Worm (Caenorhabditis elegans): ENCODE data around the gene T05G5.4.

T05G5.4 gene

ce11 chrIII:9765465-9765900, 16.7 kb downstream of the T05G5.4 start:
- TF ChIP-seq sox-4 (tag; optimal IDR thresholded peaks at IDR 0.05), result peak; percentile 72
- peak; percentile 98 for TF ChIP-seq ref-2 (tag; optimal IDR thresholded peaks at IDR 0.05)
- peak; percentile 62 for TF ChIP-seq ets-4 (tag; optimal IDR thresholded peaks at IDR 0.05)
- no peak for TF ChIP-seq hlh-15 (tag; optimal IDR thresholded peaks at IDR 0.05)
- TF ChIP-seq fkh-10 (GFP tag; optimal IDR thresholded peaks at IDR 0.05), result no peak
- TF ChIP-seq elt-4 (tag; optimal IDR thresholded peaks at IDR 0.05), result no peak
- peak; percentile 70 for TF ChIP-seq unc-55 (GFP tag; optimal IDR thresholded peaks at IDR 0.05)
- peak; percentile 81 for TF ChIP-seq ztf-16 (tag; optimal IDR thresholded peaks at IDR 0.05)
- peak; percentile 45 for TF ChIP-seq sdc-2 (tag; optimal IDR thresholded peaks at IDR 0.05)
- TF ChIP-seq madf-2 (tag; optimal IDR thresholded peaks at IDR 0.05), result peak; percentile 76
- peak; percentile 82 for TF ChIP-seq unc-42 (tag; optimal IDR thresholded peaks at IDR 0.05)
- TF ChIP-seq C38D4.7 (GFP tag; optimal IDR thresholded peaks at IDR 0.05), result peak; percentile 66
- peak; percentile 79 for TF ChIP-seq pha-2 (tag; optimal IDR thresholded peaks at IDR 0.05)
- peak; percentile 79 for TF ChIP-seq dmd-4 (tag; optimal IDR thresholded peaks at IDR 0.05; ENCODE audit: borderline replicate concordance)
- TF ChIP-seq ceh-9 (tag; optimal IDR thresholded peaks at IDR 0.05), result no peak
- peak; percentile 77 for TF ChIP-seq pat-9 (tag; optimal IDR thresholded peaks at IDR 0.05)
- peak; percentile 92 for TF ChIP-seq pros-1 (tag; optimal IDR thresholded peaks at IDR 0.05)
- TF ChIP-seq nhr-232 (tag; optimal IDR thresholded peaks at IDR 0.05), result no peak
- TF ChIP-seq pag-3 (tag; optimal IDR thresholded peaks at IDR 0.05; ENCODE audit: borderline replicate concordance), result no peak
- TF ChIP-seq mec-3 (tag; optimal IDR thresholded peaks at IDR 0.05; ENCODE audit: borderline replicate concordance), result no peak
- peak; percentile 52 for TF ChIP-seq unc-86 (tag; optimal IDR thresholded peaks at IDR 0.05)
- peak; percentile 78 for TF ChIP-seq elt-2 (tag; optimal IDR thresholded peaks at IDR 0.05)
- TF ChIP-seq npax-4 (tag; optimal IDR thresholded peaks at IDR 0.05), result no peak
- peak; percentile 51 for TF ChIP-seq Y22D7AL.16 (tag; optimal IDR thresholded peaks at IDR 0.05)
- TF ChIP-seq K02D7.2 (tag; optimal IDR thresholded peaks at IDR 0.05), result peak; percentile 29
- peak; percentile 88 for TF ChIP-seq ceh-31 (tag; optimal IDR thresholded peaks at IDR 0.05)
- TF ChIP-seq hlh-6 (tag; optimal IDR thresholded peaks at IDR 0.05), result no peak
- TF ChIP-seq sox-2 (GFP tag; IDR thresholded peaks at IDR 0.05), result peak; percentile 61
- TF ChIP-seq rnt-1 (tag; optimal IDR thresholded peaks at IDR 0.05), result peak; percentile 94
- TF ChIP-seq ahr-1 (tag; optimal IDR thresholded peaks at IDR 0.05), result peak; percentile 8
- TF ChIP-seq ceh-30 (tag; optimal IDR thresholded peaks at IDR 0.05), result peak; percentile 82
- peak; percentile 99 for TF ChIP-seq nfya-1 (tag; optimal IDR thresholded peaks at IDR 0.05)
- TF ChIP-seq fkh-6 (tag; optimal IDR thresholded peaks at IDR 0.05), result peak; percentile 20
- peak; percentile 76 for TF ChIP-seq ceh-19 (GFP tag; optimal IDR thresholded peaks at IDR 0.05)
- TF ChIP-seq lin-11 (tag; optimal IDR thresholded peaks at IDR 0.05), result peak; percentile 31
- peak; percentile 68 for TF ChIP-seq unc-3 (GFP tag; conservative IDR thresholded peaks at IDR 0.05)
- peak; percentile 39 for TF ChIP-seq unc-3 (tag; optimal IDR thresholded peaks at IDR 0.05)
- peak; percentile 56 for TF ChIP-seq pax-1 (tag; optimal IDR thresholded peaks at IDR 0.05)
- no peak for TF ChIP-seq lim-6 (tag; optimal IDR thresholded peaks at IDR 0.05)
- peak; percentile 51 for TF ChIP-seq ceh-2 (tag; optimal IDR thresholded peaks at IDR 0.05)
- TF ChIP-seq ttx-3 (tag; optimal IDR thresholded peaks at IDR 0.05), result peak; percentile 22
- peak; percentile 52 for TF ChIP-seq eyg-1 (tag; optimal IDR thresholded peaks at IDR 0.05)
- peak; percentile 92 for TF ChIP-seq tbx-2 (tag; optimal IDR thresholded peaks at IDR 0.05)
- peak; percentile 89 for TF ChIP-seq F13H6.1 (tag; optimal IDR thresholded peaks at IDR 0.05)
- TF ChIP-seq ceh-6 (GFP tag; optimal IDR thresholded peaks at IDR 0.05), result peak; percentile 79
- TF ChIP-seq T23F11.4 (GFP tag; optimal IDR thresholded peaks at IDR 0.05), result peak; percentile 74
- peak; percentile 55 for TF ChIP-seq ceh-45 (GFP tag; IDR thresholded peaks at IDR 0.05)
- TF ChIP-seq nhr-11 (tag; optimal IDR thresholded peaks at IDR 0.05), result no peak
- no peak for TF ChIP-seq hlh-13 (GFP tag; optimal IDR thresholded peaks at IDR 0.05)
- TF ChIP-seq hlh-30 (tag; optimal IDR thresholded peaks at IDR 0.05; ENCODE audit: insufficient read depth), result peak; percentile 96
- no peak for TF ChIP-seq pha-4 (tag; optimal IDR thresholded peaks at IDR 0.05)
- peak; percentile 65 for TF ChIP-seq gmeb-2 (tag; optimal IDR thresholded peaks at IDR 0.05)
- TF ChIP-seq dve-1 (tag; optimal IDR thresholded peaks at IDR 0.05), result peak; percentile 90
